Worm (Caenorhabditis elegans): ENCODE measurements around the gene R01E6.7.

Gene R01E6.7

DNA sequence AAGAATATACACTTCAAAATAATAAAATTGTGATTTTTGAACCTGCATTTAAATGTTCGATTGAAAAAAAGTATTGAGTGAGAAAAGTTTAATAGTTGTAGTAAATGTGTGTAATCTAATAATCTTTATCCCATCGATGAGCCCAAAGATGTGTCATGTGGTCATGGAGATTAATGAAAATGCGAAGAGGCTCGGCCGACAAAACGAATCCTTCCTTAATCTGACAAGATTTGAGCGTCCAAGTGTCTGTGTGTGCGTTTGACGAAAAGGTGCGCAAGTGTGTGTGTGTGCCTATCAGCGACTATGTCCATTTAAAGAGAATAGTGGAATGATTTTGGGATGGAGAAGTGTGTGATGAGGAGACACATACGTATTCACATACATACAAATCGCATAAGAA lies 4.3 kb upstream of the R01E6.7 start:
- TF ChIP-seq Y75B8A.6 (GFP tag; IDR thresholded peaks at IDR 0.05) (no peak), nhr-6 (tag; optimal IDR thresholded peaks at IDR 0.05) (no peak), dmd-8 (GFP tag; IDR thresholded peaks at IDR 0.05) (no peak), lsy-2 (tag; optimal IDR thresholded peaks at IDR 0.05) (no peak), mxl-2 (GFP tag; conservative IDR thresholded peaks at IDR 0.05) (no peak), php-3 (GFP tag; IDR thresholded peaks at IDR 0.05) (no peak)

DNA sequence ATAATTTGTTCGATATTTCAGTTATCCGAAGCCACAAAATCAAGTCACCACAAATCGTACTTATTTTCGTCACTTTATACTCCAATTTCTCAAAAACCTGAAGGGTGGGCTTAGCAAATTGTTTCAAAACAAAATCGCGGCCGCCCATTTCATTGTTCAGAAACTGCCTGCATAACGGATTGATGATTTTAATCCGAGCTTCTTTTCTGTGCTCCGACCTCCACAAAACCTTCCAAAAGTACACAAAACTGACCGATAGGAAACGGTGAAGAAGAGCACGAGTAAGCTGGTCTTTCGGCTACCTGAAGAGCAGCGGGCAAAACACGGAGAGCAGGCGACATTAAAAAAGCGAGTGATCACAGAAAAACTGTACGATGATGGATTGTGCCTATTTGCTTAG lies 3.3 kb downstream of the R01E6.7 start, which contains the start of gene R01E6.2:
R01E6.2 (minus strand) TSS at position 101 of the 400 bp plus-strand sequence.
- TF ChIP-seq egl-27 (tag; optimal IDR thresholded peaks at IDR 0.05): no peak
- no peak for TF ChIP-seq dmd-8 (GFP tag; IDR thresholded peaks at IDR 0.05)
- no peak for TF ChIP-seq vab-7 (GFP tag; IDR thresholded peaks at IDR 0.05)
- no peak for TF ChIP-seq unc-62 (GFP tag; optimal IDR thresholded peaks at IDR 0.05 in 1 of 2)
- no peak for TF ChIP-seq unc-62 (tag; optimal IDR thresholded peaks at IDR 0.05)
- no peak for TF ChIP-seq unc-130 (GFP tag; optimal IDR thresholded peaks at IDR 0.05)
- TF ChIP-seq madf-5 (GFP tag; IDR thresholded peaks at IDR 0.05): no peak
- no peak for TF ChIP-seq spr-1 (tag; optimal IDR thresholded peaks at IDR 0.05)
- no peak for TF ChIP-seq lin-13 (GFP tag; optimal IDR thresholded peaks at IDR 0.05)
- TF ChIP-seq unc-39 (tag; optimal IDR thresholded peaks at IDR 0.05): no peak
- no peak for TF ChIP-seq lsy-2 (tag; optimal IDR thresholded peaks at IDR 0.05)
- no peak for TF ChIP-seq nhr-102 (tag; optimal IDR thresholded peaks at IDR 0.05)
- TF ChIP-seq sdz-12 (GFP tag; optimal IDR thresholded peaks at IDR 0.05): no peak
- TF ChIP-seq lin-38 (GFP tag; IDR thresholded peaks at IDR 0.05): no peak
- TF ChIP-seq nhr-28 (tag; optimal IDR thresholded peaks at IDR 0.05): no peak
- TF ChIP-seq gei-8 (GFP tag; optimal IDR thresholded peaks at IDR 0.05): no peak

DNA sequence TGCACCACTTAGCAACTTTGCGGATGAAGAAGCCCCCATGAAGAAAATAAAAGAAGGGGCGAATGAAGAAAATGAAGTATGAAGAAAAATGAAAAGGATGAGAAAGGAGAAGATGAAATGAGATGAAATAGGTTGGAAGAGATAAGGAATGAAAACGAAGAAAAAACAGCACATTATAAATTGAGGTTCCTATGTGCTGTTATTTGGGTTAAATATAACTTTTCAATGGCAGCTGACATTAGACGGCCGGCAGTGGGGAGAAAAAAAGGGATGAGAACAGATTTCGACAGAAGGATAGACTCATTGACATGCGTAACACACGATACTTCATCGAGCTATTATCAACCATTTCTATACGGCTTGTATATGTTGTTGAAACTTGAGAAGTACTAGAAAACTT lies 7.8 kb downstream of the R01E6.7 start:
- TF ChIP-seq gei-8 (GFP tag; optimal IDR thresholded peaks at IDR 0.05): no peak
- no peak for TF ChIP-seq mxl-3 (GFP tag; optimal IDR thresholded peaks at IDR 0.05)
- no peak for TF ChIP-seq ztf-7 (tag; optimal IDR thresholded peaks at IDR 0.05)
- TF ChIP-seq ceh-20 (GFP tag; IDR thresholded peaks at IDR 0.05): no peak
- TF ChIP-seq zip-2 (tag; optimal IDR thresholded peaks at IDR 0.05): no peak
- no peak for TF ChIP-seq nhr-237 (tag; optimal IDR thresholded peaks at IDR 0.05)
- TF ChIP-seq Y48G9A.11 (GFP tag; IDR thresholded peaks at IDR 0.05): no peak
- TF ChIP-seq mep-1 (tag; optimal IDR thresholded peaks at IDR 0.05): no peak
- TF ChIP-seq cey-2 (tag; optimal IDR thresholded peaks at IDR 0.05; ENCODE audit: borderline replicate concordance, insufficient read depth): no peak
- TF ChIP-seq ceh-28 (tag; optimal IDR thresholded peaks at IDR 0.05): no peak

DNA sequence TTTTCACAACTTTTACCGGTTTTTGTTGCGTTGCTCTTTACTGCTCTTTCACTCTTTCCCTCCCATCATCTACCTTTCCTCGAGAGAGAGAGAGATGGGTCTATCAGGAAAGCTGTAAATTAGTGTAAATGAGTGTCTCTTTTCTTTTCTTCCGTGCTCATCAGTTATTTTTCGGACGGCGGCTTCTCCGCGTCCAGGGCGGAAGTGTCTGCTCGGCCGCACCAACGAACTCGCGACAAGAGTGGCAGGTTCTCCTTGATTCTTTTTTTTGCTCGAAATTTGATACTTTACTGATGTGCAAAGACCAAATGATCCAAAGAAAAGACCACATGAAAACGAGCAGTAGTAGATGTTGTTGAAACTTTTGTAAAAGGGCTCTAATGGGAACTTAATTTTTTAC lies 11.1 kb downstream of the R01E6.7 start:
- TF ChIP-seq cey-2 (tag; optimal IDR thresholded peaks at IDR 0.05; ENCODE audit: borderline replicate concordance, insufficient read depth): no peak
- TF ChIP-seq set-16 (GFP tag; IDR thresholded peaks at IDR 0.05): peak; percentile 17; the same call in 1 of the 2 replicates
- TF ChIP-seq nhr-10 (tag; optimal IDR thresholded peaks at IDR 0.05): no peak
- peak; percentile 45; the same call in 1 of the 2 replicates for TF ChIP-seq tra-1 (GFP tag; IDR thresholded peaks at IDR 0.05)
- 0 out of 2 replicates have a peak, but pooled peaks have one; percentile 29 for TF ChIP-seq ctbp-1 (GFP tag; IDR thresholded peaks at IDR 0.05)
- peak; percentile 64 for TF ChIP-seq hlh-11 (tag; optimal IDR thresholded peaks at IDR 0.05)

DNA sequence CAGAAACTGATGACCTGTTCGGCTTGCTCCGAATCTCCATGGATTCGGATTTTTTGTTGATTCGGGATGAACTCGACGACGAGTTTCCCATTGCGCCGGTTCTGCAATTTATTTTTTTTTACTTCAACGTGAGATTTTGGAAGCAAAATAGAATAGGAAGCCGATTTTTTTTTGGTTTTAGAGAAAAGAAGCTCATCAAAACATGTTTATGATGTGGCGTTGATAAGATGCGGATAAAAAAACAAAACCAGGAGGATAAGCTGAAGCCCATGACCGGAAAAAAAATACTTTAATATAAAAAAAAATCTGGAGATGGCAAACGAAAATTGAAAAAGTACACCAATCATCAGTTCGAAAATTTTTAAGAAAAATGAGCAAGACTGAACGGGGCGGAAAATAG lies 13.7 kb downstream of the R01E6.7 start, which contains the start of gene glb-20:
glb-20 (minus strand) TSS at position 101 of the 400 bp plus-strand sequence.
- TF ChIP-seq R02D3.7 (tag; optimal IDR thresholded peaks at IDR 0.05) (no peak), lin-13 (GFP tag; optimal IDR thresholded peaks at IDR 0.05) (no peak), zfp-3 (GFP tag; conservative IDR thresholded peaks at IDR 0.05) (no peak), lin-38 (GFP tag; IDR thresholded peaks at IDR 0.05) (no peak), nhr-48 (tag; optimal IDR thresholded peaks at IDR 0.05) (no peak), unc-39 (tag; optimal IDR thresholded peaks at IDR 0.05) (no peak)
